Fruit fly (Drosophila melanogaster) whole organism, embryonic: ENCODE measurements around the gene CG3515.

Source experiments
- Atf-2 ChIP-seq: fragments of 200-800 bp; sonication (Bioruptor generic); optimal IDR thresholded peaks from 2 replicates; lab custom pipeline; 2016; ENCODE audit warnings: missing biosample characterization, missing genetic modification characterization
- BEAF-32 ChIP-seq: fragments of 200-800 bp; sonication (Bioruptor generic); optimal IDR thresholded peaks from 3 replicates; lab custom pipeline; 2017; ENCODE audit warnings: missing biosample characterization, missing genetic modification characterization, mild to moderate bottlenecking, moderate library complexity, missing genetic modification reagents
- CG10267 ChIP-seq: fragments of 200-800 bp; sonication (Bioruptor generic); optimal IDR thresholded peaks from 2 replicates; lab custom pipeline; 2018; ENCODE audit warnings: missing biosample characterization, mild to moderate bottlenecking, missing genetic modification characterization, moderate library complexity
- CG11398 ChIP-seq: fragments of 200-800 bp; sonication (Bioruptor generic); optimal IDR thresholded peaks from 2 replicates; lab custom pipeline; 2016; ENCODE audit warnings: missing biosample characterization, missing genetic modification characterization
- CG11560 ChIP-seq: fragments of 200-800 bp; sonication (Bioruptor generic); IDR thresholded peaks from 3 replicates; pipeline ENCODE4 v1.3.6; 2022; ENCODE audit warnings: missing biosample characterization, missing genetic modification characterization
- CG12659 ChIP-seq: fragments of 200-800 bp; sonication (Bioruptor generic); optimal IDR thresholded peaks from 3 replicates; lab custom pipeline; 2017; ENCODE audit warnings: mild to moderate bottlenecking, missing biosample characterization, missing genetic modification reagents, missing genetic modification characterization
- CG13287 ChIP-seq: fragments of 200-800 bp; sonication (Bioruptor generic); IDR thresholded peaks from 2 replicates; pipeline ENCODE4 v1.3.6; 2022; ENCODE audit warnings: missing biosample characterization, missing genetic modification characterization; ENCODE audit not compliant: partially characterized antibody
- CG13424 ChIP-seq: fragments of 200-800 bp; sonication (Bioruptor generic); optimal IDR thresholded peaks from 2 replicates; lab custom pipeline; 2019; ENCODE audit warnings: missing biosample characterization, mild to moderate bottlenecking, missing genetic modification characterization, moderate library complexity
- CG13775 ChIP-seq: fragments of 200-800 bp; sonication (Bioruptor generic); optimal IDR thresholded peaks from 3 replicates; lab custom pipeline; 2017; ENCODE audit warnings: missing biosample characterization, mild to moderate bottlenecking, missing genetic modification characterization
- CG14710 ChIP-seq: fragments of 200-800 bp; sonication (Bioruptor generic); optimal IDR thresholded peaks from 3 replicates; lab custom pipeline; 2019; ENCODE audit warnings: missing biosample characterization, mild to moderate bottlenecking, missing genetic modification characterization, moderate library complexity
- CG17186 ChIP-seq: fragments of 200-800 bp; sonication (Bioruptor generic); optimal IDR thresholded peaks from 3 replicates; lab custom pipeline; 2017; ENCODE audit warnings: missing biosample characterization, missing genetic modification reagents, missing genetic modification characterization
- CG17361 ChIP-seq: fragments of 200-800 bp; sonication (Bioruptor generic); IDR thresholded peaks from 3 replicates; pipeline ENCODE4 v1.3.6; 2022; ENCODE audit warnings: missing biosample characterization, missing genetic modification characterization
- CG17829 ChIP-seq: fragments of 200-800 bp; optimal IDR thresholded peaks from 2 replicates; lab custom pipeline; 2019; ENCODE audit warnings: missing biosample characterization, mild to moderate bottlenecking, missing genetic modification characterization, moderate library complexity
- CG18011 ChIP-seq: fragments of 200-800 bp; sonication (Bioruptor generic); optimal IDR thresholded peaks from 2 replicates; lab custom pipeline; 2017; ENCODE audit warnings: missing biosample characterization, missing genetic modification characterization, mild to moderate bottlenecking, moderate library complexity, missing genotype
- CG18262 ChIP-seq: fragments of 200-800 bp; optimal IDR thresholded peaks from 3 replicates; lab custom pipeline; 2019; ENCODE audit warnings: missing biosample characterization, mild to moderate bottlenecking, missing genetic modification characterization, moderate library complexity
- CG18476 ChIP-seq: fragments of 200-800 bp; sonication (Bioruptor generic); optimal IDR thresholded peaks from 2 replicates; lab custom pipeline; 2016; ENCODE audit warnings: missing biosample characterization, mild to moderate bottlenecking, missing genetic modification characterization
- CG2712 ChIP-seq: fragments of 200-800 bp; optimal IDR thresholded peaks from 3 replicates; lab custom pipeline; 2019; ENCODE audit warnings: missing biosample characterization, mild to moderate bottlenecking, missing genetic modification characterization, moderate library complexity
- CG30403 ChIP-seq: fragments of 200-800 bp; sonication (Bioruptor generic); optimal IDR thresholded peaks from 3 replicates; lab custom pipeline; 2016; ENCODE audit warnings: missing biosample characterization, missing genetic modification characterization
- CG3847 ChIP-seq: fragments of 200-800 bp; sonication (Bioruptor generic); IDR thresholded peaks from 2 replicates; pipeline ENCODE4 v1.3.6; 2022; ENCODE audit warnings: missing biosample characterization, missing genetic modification characterization
- CG42726 ChIP-seq: fragments of 200-800 bp; sonication (Bioruptor generic); IDR thresholded peaks from 2 replicates; pipeline ENCODE4 v1.3.6; 2022; ENCODE audit warnings: missing biosample characterization, missing genetic modification characterization; ENCODE audit not compliant: partially characterized antibody
- CG4424 ChIP-seq: fragments of 200-800 bp; sonication (Bioruptor generic); optimal IDR thresholded peaks from 3 replicates; lab custom pipeline; 2016; ENCODE audit warnings: missing biosample characterization, missing genetic modification characterization
- CG4617 ChIP-seq: fragments of 200-800 bp; sonication (Bioruptor generic); optimal IDR thresholded peaks from 3 replicates; lab custom pipeline; 2016; ENCODE audit warnings: missing biosample characterization, missing genetic modification characterization, borderline replicate concordance
- CG7987 ChIP-seq: fragments of 200-800 bp; sonication (Bioruptor generic); optimal IDR thresholded peaks from 2 replicates; lab custom pipeline; 2018; ENCODE audit warnings: missing biosample characterization, mild to moderate bottlenecking, missing genetic modification characterization, moderate library complexity
- CG9797 ChIP-seq: fragments of 200-800 bp; sonication (Bioruptor generic); optimal IDR thresholded peaks from 3 replicates; lab custom pipeline; 2018; ENCODE audit warnings: missing biosample characterization, mild to moderate bottlenecking, missing genetic modification characterization
- CoRest ChIP-seq: fragments of 200-800 bp; sonication (Bioruptor generic); optimal IDR thresholded peaks from 3 replicates; lab custom pipeline; 2018; ENCODE audit warnings: missing biosample characterization, mild to moderate bottlenecking, missing genetic modification characterization, moderate library complexity
- Ets65A ChIP-seq: fragments of 200-800 bp; sonication (Bioruptor generic); peaks from one replicate; lab custom pipeline; 2016; ENCODE audit warnings: missing biosample characterization, missing genetic modification characterization
- HLH54F ChIP-seq: fragments of 200-800 bp; sonication (Bioruptor generic); optimal IDR thresholded peaks from 3 replicates; lab custom pipeline; 2016; ENCODE audit warnings: missing biosample characterization, missing genetic modification characterization
- HmgD ChIP-seq: fragments of 200-800 bp; sonication (Bioruptor generic); optimal IDR thresholded peaks from 3 replicates; lab custom pipeline; 2016; ENCODE audit warnings: missing biosample characterization, missing genetic modification characterization
- Mad ChIP-seq: fragments of 200-800 bp; sonication (Bioruptor generic); optimal IDR thresholded peaks from 2 replicates; lab custom pipeline; 2016; ENCODE audit warnings: missing biosample characterization, missing genetic modification characterization
- Pdp1 ChIP-seq, 2 experiments: fragments of 200-800 bp; sonication (Bioruptor generic); optimal IDR thresholded peaks; 3 replicates each; lab custom pipeline; 2016; ENCODE audit warnings: missing biosample characterization in 2 of 2, missing genetic modification characterization in 2 of 2, mild to moderate bottlenecking in 1 of 2, moderate library complexity in 1 of 2
- Scr ChIP-seq: fragments of 200-800 bp; sonication (Bioruptor generic); IDR thresholded peaks from 2 replicates; pipeline ENCODE4 v1.3.6; 2022; ENCODE audit warnings: missing biosample characterization, missing genetic modification characterization; ENCODE audit not compliant: partially characterized antibody
- Sry-δ ChIP-seq: fragments of 200-800 bp; sonication (Bioruptor generic); optimal IDR thresholded peaks from 2 replicates; lab custom pipeline; 2016; ENCODE audit warnings: missing biosample characterization, missing genetic modification characterization
- ash1 ChIP-seq: fragments of 200-800 bp; sonication (Bioruptor generic); optimal IDR thresholded peaks from 2 replicates; lab custom pipeline; 2018; ENCODE audit warnings: missing biosample characterization, mild to moderate bottlenecking, missing genetic modification characterization
- dati ChIP-seq: fragments of 200-800 bp; sonication (Bioruptor generic); IDR thresholded peaks from 2 replicates; pipeline ENCODE4 v1.3.6; 2022; ENCODE audit warnings: missing biosample characterization, missing genetic modification characterization
- dm ChIP-seq: fragments of 200-800 bp; sonication (Bioruptor generic); optimal IDR thresholded peaks from 3 replicates; lab custom pipeline; 2016; ENCODE audit warnings: missing biosample characterization, missing genetic modification characterization
- dmrt11E ChIP-seq: fragments of 200-800 bp; sonication (Bioruptor generic); optimal IDR thresholded peaks from 3 replicates; lab custom pipeline; 2018; ENCODE audit warnings: missing biosample characterization, mild to moderate bottlenecking, missing genetic modification characterization, moderate library complexity
- gfzf ChIP-seq: fragments of 200-800 bp; sonication (Bioruptor generic); optimal IDR thresholded peaks from 2 replicates; lab custom pipeline; 2016; ENCODE audit warnings: missing biosample characterization, mild to moderate bottlenecking, missing genetic modification characterization, moderate library complexity
- hkb ChIP-seq, 2 experiments: fragments of 200-800 bp in 1 of 2; fragments of >200 bp in 1 of 2; sonication (Bioruptor generic) in 1 of 2; IDR thresholded peaks in 1 of 2; optimal IDR thresholded peaks in 1 of 2; 2 replicates each; pipeline versions ENCODE4 v1.3.6 to Lab custom; 2017 to 2022; ENCODE audit warnings: missing biosample characterization in 1 of 2, missing genetic modification characterization in 1 of 2
- kay ChIP-seq: fragments of 200-800 bp; sonication (Bioruptor generic); optimal IDR thresholded peaks from 2 replicates; lab custom pipeline; 2016; ENCODE audit warnings: missing biosample characterization, missing genetic modification characterization
- lola ChIP-seq, 3 experiments: fragments of >200 bp in 2 of 3; fragments of 200-800 bp in 1 of 3; sonication (Bioruptor generic) in 1 of 3; optimal IDR thresholded peaks; 2 replicates each; lab custom pipeline; 2017 to 2019; ENCODE audit warnings: missing biosample characterization in 3 of 3, missing genetic modification characterization in 3 of 3, mild to moderate bottlenecking in 1 of 3, moderate library complexity in 1 of 3
- mam ChIP-seq: fragments of 200-800 bp; sonication (Bioruptor generic); optimal IDR thresholded peaks from 3 replicates; lab custom pipeline; 2016; ENCODE audit warnings: missing biosample characterization, missing genetic modification characterization
- nerfin-1 ChIP-seq: fragments of 200-800 bp; sonication (Bioruptor generic); optimal IDR thresholded peaks from 3 replicates; lab custom pipeline; 2019; ENCODE audit warnings: missing biosample characterization, mild to moderate bottlenecking, missing genetic modification characterization, moderate library complexity
- phol ChIP-seq: fragments of 200-800 bp; sonication (Bioruptor generic); optimal IDR thresholded peaks from 3 replicates; lab custom pipeline; 2018; ENCODE audit warnings: missing biosample characterization, mild to moderate bottlenecking, missing genetic modification characterization, moderate library complexity
- pzg ChIP-seq: fragments of 200-800 bp; sonication (Bioruptor generic); optimal IDR thresholded peaks from 3 replicates; lab custom pipeline; 2018; ENCODE audit warnings: missing biosample characterization, mild to moderate bottlenecking, missing genetic modification characterization, moderate library complexity
- run ChIP-seq: fragments of 200-800 bp; sonication (Bioruptor generic); optimal IDR thresholded peaks from 3 replicates; lab custom pipeline; 2018; ENCODE audit warnings: missing biosample characterization, mild to moderate bottlenecking, missing genetic modification characterization
- sens ChIP-seq: fragments of 200-800 bp; sonication (Bioruptor generic); peaks from one replicate; lab custom pipeline; 2016; ENCODE audit warnings: missing biosample characterization, missing genetic modification characterization
- tll ChIP-seq, 2 experiments: fragments of 200-800 bp in 1 of 2; fragments of >200 bp in 1 of 2; sonication (Bioruptor generic) in 1 of 2; optimal IDR thresholded peaks; 2 replicates each; lab custom pipeline; 2017 to 2019; ENCODE audit warnings: missing biosample characterization in 2 of 2, missing genetic modification characterization in 2 of 2, mild to moderate bottlenecking in 1 of 2, moderate library complexity in 1 of 2

The CG3515 gene

DNA sequence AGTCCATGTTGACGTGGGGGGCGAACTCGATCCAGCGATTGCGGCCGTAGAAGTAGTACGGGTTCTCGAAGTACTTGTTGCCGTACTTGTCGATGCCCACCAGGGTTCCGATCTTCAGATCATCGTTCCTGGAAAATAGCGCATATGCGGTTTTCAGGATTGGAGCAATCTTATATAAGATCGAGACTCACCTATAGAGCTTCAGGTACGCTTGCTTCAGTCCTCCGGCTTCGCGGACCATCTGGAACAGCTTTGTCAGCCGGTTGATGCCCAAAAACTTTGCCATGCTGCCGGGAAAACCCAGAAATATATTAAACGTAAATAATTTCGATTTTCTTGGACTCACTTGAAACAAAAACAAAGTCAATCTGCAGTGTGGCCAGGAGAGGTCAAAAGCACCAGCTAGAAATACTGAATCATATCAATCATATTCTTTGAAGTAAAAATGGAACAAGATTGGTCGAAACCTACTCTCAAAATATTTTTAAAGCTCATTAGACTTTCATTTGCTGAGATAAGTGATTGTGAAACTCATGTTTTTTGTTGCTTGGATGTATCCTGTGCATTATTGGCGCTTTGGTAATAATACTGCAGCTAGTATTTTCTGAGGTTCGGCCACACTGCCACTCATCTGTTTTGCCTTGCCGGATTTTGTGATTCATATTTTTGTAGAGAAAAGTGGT is 27.2 kb upstream of the CG3515 start, which contains the start of the genes ND-B17.2 and Arpc5 (continued):
- TF ChIP-seq Pdp1 (GFP tag; optimal IDR thresholded peaks at IDR 0.05; lab: Kevin White, UChicago) (peak in 1 of 2 experiments; percentile 91), kay (peak; percentile 73), dati (no peak), CG3847 (GFP tag; lab: Robert Waterston, UW) (peak; percentile 46), CG17361 (GFP tag; lab: Robert Waterston, UW) (peak; percentile 47; the same call in 1 of the 3 replicates), CG18476 (peak; percentile 6), Atf-2 (peak; percentile 8), phol (tag; lab: Kevin White, UChicago) (peak; percentile 51), BEAF-32 (GFP tag; lab: Kevin White, UChicago) (peak; percentile 42), CG11398 (GFP tag; lab: Kevin White, UChicago) (no peak), run (tag; lab: Kevin White, UChicago) (no peak), hkb (optimal IDR thresholded peaks at IDR 0.05; lab: Kevin White, UChicago) (peak; percentile 33), hkb (GFP tag; IDR thresholded peaks at IDR 0.05; lab: Robert Waterston, UW) (no peak), CG17186 (GFP tag; lab: Kevin White, UChicago) (peak; percentile 70), lola (GFP tag; optimal IDR thresholded peaks at IDR 0.05; lab: Kevin White, UChicago) (peak in 1 of 3 experiments; percentile 23), sens (GFP tag; lab: Kevin White, UChicago) (peak; percentile 84), CG18262 (tag; lab: Kevin White, UChicago) (peak; percentile 29), CG30403 (GFP tag; lab: Kevin White, UChicago) (peak; percentile 19), ash1 (GFP tag; lab: Kevin White, UChicago) (no peak), CG13775 (peak; percentile 29), CG17829 (peak; percentile 49), CG42726 (GFP tag; lab: Robert Waterston, UW) (no peak), gfzf (peak; percentile 90), HmgD (GFP tag; lab: Kevin White, UChicago) (peak; percentile 33), Ets65A (no peak), mam (GFP tag; lab: Kevin White, UChicago) (peak; percentile 13), CG4424 (peak; percentile 18), CG14710 (peak; percentile 61), dmrt11E (tag; lab: Kevin White, UChicago) (peak; percentile 16), CG13287 (peak; percentile 47; the same call in 1 of the 2 replicates), pzg (GFP tag; lab: Kevin White, UChicago) (peak; percentile 74), dm (peak; percentile 11), CG18011 (peak; percentile 26), Mad (GFP tag; lab: Kevin White, UChicago) (peak; percentile 1), CoRest (peak; percentile 42), CG10267 (peak; percentile 60), Scr (GFP tag; lab: Robert Waterston, UW) (peak; percentile 43; the same call in 1 of the 2 replicates), CG13424 (peak; percentile 15), nerfin-1 (tag; lab: Kevin White, UChicago) (peak; percentile 42), CG2712 (tag; lab: Kevin White, UChicago) (peak; percentile 26), Sry-δ (peak; percentile 30), CG11560 (tag; lab: Robert Waterston, UW) (no peak), CG7987 (GFP tag; lab: Kevin White, UChicago) (no peak), tll (GFP tag; optimal IDR thresholded peaks at IDR 0.05; lab: Kevin White, UChicago) (peak in 1 of 2 experiments; percentile 7), CG12659 (GFP tag; lab: Kevin White, UChicago) (peak; percentile 52), HLH54F (peak; percentile 17), CG9797 (peak; percentile 93), CG4617 (peak; percentile 78)
